Worm (Caenorhabditis elegans): Measurements from ENCODE around the gene lin-29.
A peak's percentile ranks its signal among the peaks of the same experiment; 100 is the strongest.

- no peak for TF ChIP-seq ztf-11 (tag; optimal IDR thresholded peaks at IDR 0.05)
- TF ChIP-seq ceh-43 (GFP tag; optimal IDR thresholded peaks at IDR 0.05) = peak; percentile 22
- no peak for TF ChIP-seq nhr-76 (tag; optimal IDR thresholded peaks at IDR 0.05)
Observed at ce11 chrII:11980110-11980509, 45.0 kb upstream of the lin-29 start.
